Worm (Caenorhabditis elegans): Measurements from ENCODE around the gene valv-1.

ce11 chrIV:7473159-7473649 lies 28.1 kb upstream of the valv-1 start, which contains the start of the genes plk-3 and F55G1.6:
- TF ChIP-seq ces-1 (GFP tag; optimal IDR thresholded peaks at IDR 0.05) (no peak), dmd-6 (GFP tag; IDR thresholded peaks at IDR 0.05) (no peak), nhr-237 (tag; optimal IDR thresholded peaks at IDR 0.05) (no peak), ZK546.5 (tag; optimal IDR thresholded peaks at IDR 0.05) (no peak)

Data from whole organism, L4 larva.